Fruit fly (Drosophila melanogaster): ENCODE measurements around the gene sowah.

Gene sowah

DNA sequence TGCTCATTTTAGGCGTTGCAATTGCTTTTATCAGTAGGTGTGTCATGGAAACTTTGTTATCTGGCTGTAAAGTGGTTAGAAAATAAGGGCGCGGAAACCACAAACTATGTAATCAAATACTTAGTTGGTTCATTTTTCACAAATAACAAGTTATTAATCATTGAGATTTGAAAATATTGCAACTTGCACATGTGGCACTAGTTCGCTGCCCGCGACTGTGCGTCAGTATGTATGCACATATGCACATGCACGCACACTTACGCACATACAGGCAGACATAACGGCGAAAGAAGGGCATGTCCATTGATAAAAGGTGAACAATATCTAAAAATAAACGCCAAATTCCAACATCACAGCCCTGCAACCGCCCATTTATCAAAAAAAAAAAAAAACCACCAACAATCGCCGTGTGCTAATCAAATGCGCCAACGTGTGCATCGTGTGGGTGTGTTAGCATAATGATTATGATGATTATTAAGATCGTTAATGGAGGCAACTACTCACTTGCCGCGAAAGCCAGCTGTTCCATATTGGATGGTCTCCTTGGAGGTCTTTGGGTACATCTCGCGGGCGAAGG, 42.8 kb downstream of the sowah start (continued):
- TF ChIP-seq CG16779 (GFP tag; IDR thresholded peaks at IDR 0.05) = no peak
- no peak for TF ChIP-seq kni (GFP tag; optimal IDR thresholded peaks at IDR 0.05)
- TF ChIP-seq CG4424 (GFP tag; optimal IDR thresholded peaks at IDR 0.05) = peak; percentile 60
- TF ChIP-seq CrebB (tag; optimal IDR thresholded peaks at IDR 0.05) = no peak
- peak; percentile 12 for TF ChIP-seq CG6683 (GFP tag; optimal IDR thresholded peaks at IDR 0.05)
- TF ChIP-seq CG2129 (GFP tag; IDR thresholded peaks at IDR 0.05; ENCODE audit: partially characterized antibody) = no peak
- TF ChIP-seq ac (GFP tag; optimal IDR thresholded peaks at IDR 0.05) = no peak
- TF ChIP-seq CG17612 (GFP tag; IDR thresholded peaks at IDR 0.05) = no peak
- no peak for TF ChIP-seq sug (tag; optimal IDR thresholded peaks at IDR 0.05)
- peak; percentile 84 for TF ChIP-seq vvl (GFP tag; IDR thresholded peaks at IDR 0.05)
- TF ChIP-seq E2f2 (GFP tag; IDR thresholded peaks at IDR 0.05) = no peak
- TF ChIP-seq CG12299 (tag; optimal IDR thresholded peaks at IDR 0.05) = no peak
- TF ChIP-seq CG17802 (tag; optimal IDR thresholded peaks at IDR 0.05) = peak; percentile 15
- no peak for TF ChIP-seq gsb (GFP tag; IDR thresholded peaks at IDR 0.05)
- TF ChIP-seq ap (GFP tag; IDR thresholded peaks at IDR 0.05) = peak; percentile 29; the same call in 1 of the 2 replicates
- TF ChIP-seq CG6272 (GFP tag; IDR thresholded peaks at IDR 0.05) = no peak
- TF ChIP-seq wor (GFP tag; IDR thresholded peaks at IDR 0.05) = 0 out of 2 replicates have a peak, but pooled peaks have one; percentile 25
- TF ChIP-seq sisA (GFP tag; IDR thresholded peaks at IDR 0.05) = peak; percentile 61
- TF ChIP-seq CG2120 (GFP tag; optimal IDR thresholded peaks at IDR 0.05) = peak; percentile 24
- peak; percentile 23; the same call in 1 of the 2 replicates for TF ChIP-seq CG32772 (GFP tag; IDR thresholded peaks at IDR 0.05)
- TF ChIP-seq dmrt99B (tag; optimal IDR thresholded peaks at IDR 0.05) = peak; percentile 67
- TF ChIP-seq Hsf (GFP tag; optimal IDR thresholded peaks at IDR 0.05) = peak; percentile 43
- TF ChIP-seq inv (GFP tag; IDR thresholded peaks at IDR 0.05; ENCODE audit: partially characterized antibody) = no peak
- no peak for TF ChIP-seq Tbp (GFP tag; optimal IDR thresholded peaks at IDR 0.05)
- no peak for TF ChIP-seq Lim3 (GFP tag; IDR thresholded peaks at IDR 0.05)
- no peak for TF ChIP-seq fru (optimal IDR thresholded peaks at IDR 0.05)
- no peak for TF ChIP-seq dimm (GFP tag; IDR thresholded peaks at IDR 0.05)
- peak; percentile 70 for TF ChIP-seq lbe (GFP tag; optimal IDR thresholded peaks at IDR 0.05)
- peak; percentile 42 for TF ChIP-seq fd96Cb (tag; optimal IDR thresholded peaks at IDR 0.05)
- TF ChIP-seq Asciz (GFP tag; optimal IDR thresholded peaks at IDR 0.05) = peak; percentile 57
- TF ChIP-seq stwl (tag; optimal IDR thresholded peaks at IDR 0.05) = no peak
- no peak for TF ChIP-seq slou (GFP tag; optimal IDR thresholded peaks at IDR 0.05)
- TF ChIP-seq GATAe (GFP tag; conservative IDR thresholded peaks at IDR 0.05) = no peak; the same call in 1 of the 2 replicates
- peak; percentile 58; the same call in 1 of the 2 replicates for TF ChIP-seq CG1024 (GFP tag; IDR thresholded peaks at IDR 0.05)
- TF ChIP-seq Gug (GFP tag; IDR thresholded peaks at IDR 0.05) = 0 out of 4 replicates have a peak, but pooled peaks have one; percentile 34
- no peak for TF ChIP-seq amos (GFP tag; IDR thresholded peaks at IDR 0.05; ENCODE audit: partially characterized antibody)
- peak; percentile 46 for TF ChIP-seq CG15269 (tag; optimal IDR thresholded peaks at IDR 0.05)
- peak; percentile 88 for TF ChIP-seq Med (GFP tag)
- TF ChIP-seq MBD-R2 (GFP tag; IDR thresholded peaks at IDR 0.05) = no peak
- TF ChIP-seq Atf6 (GFP tag; IDR thresholded peaks at IDR 0.05) = no peak
- TF ChIP-seq tup (GFP tag; optimal IDR thresholded peaks at IDR 0.05) = no peak
- TF ChIP-seq HHEX (GFP tag; optimal IDR thresholded peaks at IDR 0.05) = peak; percentile 10
- no peak for TF ChIP-seq cas (GFP tag; IDR thresholded peaks at IDR 0.05)
- peak; percentile 35; the same call in 1 of the 3 replicates for TF ChIP-seq CG3726 (GFP tag; IDR thresholded peaks at IDR 0.05)
- TF ChIP-seq CG31441 (GFP tag; IDR thresholded peaks at IDR 0.05) = peak; percentile 67; the same call in 1 of the 2 replicates
- peak; percentile 10 for TF ChIP-seq CG10543 (GFP tag; optimal IDR thresholded peaks at IDR 0.05)
- TF ChIP-seq D19B (GFP tag; optimal IDR thresholded peaks at IDR 0.05) = no peak
- TF ChIP-seq Stat92E (GFP tag; optimal IDR thresholded peaks at IDR 0.05) = no peak
- TF ChIP-seq CG7963 (GFP tag; IDR thresholded peaks at IDR 0.05; ENCODE audit: partially characterized antibody) = no peak
- TF ChIP-seq repo (GFP tag; optimal IDR thresholded peaks at IDR 0.05) = no peak
- TF ChIP-seq sens (GFP tag) = peak; percentile 5
